Worm (Caenorhabditis elegans) whole organism, young adult: Measurements from ENCODE around the gene srlf-30.

ENCODE experiments used
- T26A5.8 ChIP-seq: sonication (generic microtip); optimal IDR thresholded peaks from 2 replicates; lab custom pipeline; 2016; ENCODE audit warnings: missing genetic modification characterization, missing compliant biosample characterization
- ama-1 ChIP-seq, 3 experiments: fragments of 150-350 bp in 1 of 3; sonication (generic microtip) in 2 of 3; optimal IDR thresholded peaks; 2 replicates each; lab custom pipeline; 2014 to 2018; ENCODE audit warnings: missing biosample characterization in 2 of 3, missing genetic modification characterization in 2 of 3, missing genetic modification reagents in 2 of 3
- bed-2 ChIP-seq: fragments of 200-800 bp; sonication (Bioruptor generic); IDR thresholded peaks from 2 replicates; pipeline ENCODE4 v1.3.6; 2022; ENCODE audit warnings: missing genetic modification reagents, missing genetic modification characterization, missing compliant biosample characterization
- madf-10 ChIP-seq: sonication (generic microtip); optimal IDR thresholded peaks from 2 replicates; lab custom pipeline; 2016; ENCODE audit warnings: mild to moderate bottlenecking, missing genetic modification characterization, missing compliant biosample characterization
- nhr-120 ChIP-seq: fragments of 200-800 bp; sonication (Bioruptor generic); IDR thresholded peaks from 2 replicates; pipeline ENCODE4 v1.3.6; 2022; ENCODE audit warnings: missing genetic modification characterization, missing compliant biosample characterization
- nhr-179 ChIP-seq: sonication (generic microtip); optimal IDR thresholded peaks from 2 replicates; lab custom pipeline; 2016; ENCODE audit warnings: mild to moderate bottlenecking, missing genetic modification characterization, missing compliant biosample characterization
- nhr-90 ChIP-seq: sonication (generic microtip); optimal IDR thresholded peaks from 2 replicates; lab custom pipeline; 2016; ENCODE audit warnings: missing genotype, mild to moderate bottlenecking, missing genetic modification characterization, missing compliant biosample characterization
- pha-4 ChIP-seq: fragments of 150-350 bp; sonication (generic microtip); optimal IDR thresholded peaks from 2 replicates; lab custom pipeline; 2014; ENCODE audit warnings: missing biosample characterization, missing genetic modification reagents, missing genetic modification characterization
- sdz-38 ChIP-seq: sonication (generic microtip); optimal IDR thresholded peaks from 2 replicates; lab custom pipeline; 2016; ENCODE audit warnings: missing genotype, missing genetic modification characterization, missing compliant biosample characterization
- ztf-25 ChIP-seq: fragments of 200-800 bp; sonication (Bioruptor generic); IDR thresholded peaks from 2 replicates; pipeline ENCODE4 v1.3.6; 2022; ENCODE audit warnings: missing genetic modification reagents, missing genetic modification characterization, missing compliant biosample characterization

DNA sequence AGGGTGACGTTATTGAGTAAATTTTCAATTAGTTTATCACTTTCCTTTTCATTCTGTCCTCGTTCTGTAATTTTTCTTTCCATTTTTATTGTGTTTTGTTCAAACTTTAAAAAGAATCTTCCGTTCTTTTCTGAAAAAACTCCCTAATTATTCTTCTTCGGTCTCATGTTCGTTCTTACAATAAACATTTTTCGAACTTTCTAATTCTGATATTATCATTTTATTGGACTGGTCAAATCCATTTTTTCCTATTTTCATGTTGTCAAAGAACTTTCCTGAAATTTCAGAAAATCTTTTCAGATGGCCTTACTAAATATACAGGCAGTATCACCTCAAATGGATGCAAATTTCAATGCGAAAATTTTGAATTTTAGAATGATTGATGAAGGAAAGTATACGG lies 36.2 kb upstream of the srlf-30 start, which contains the start of gene nish-1:
- TF ChIP-seq T26A5.8 (tag; lab: Kevin White, UChicago) (no peak), nhr-179 (tag; lab: Kevin White, UChicago) (no peak), ama-1 (optimal IDR thresholded peaks at IDR 0.05; lab: Kevin White, UChicago) (no peak), ama-1 (GFP tag; optimal IDR thresholded peaks at IDR 0.05; lab: Kevin White, UChicago) (no peak), madf-10 (no peak), nhr-90 (tag; lab: Kevin White, UChicago) (no peak), ztf-25 (GFP tag; lab: Robert Waterston, UW) (no peak), pha-4 (no peak), bed-2 (no peak), sdz-38 (tag; lab: Kevin White, UChicago) (no peak), nhr-120 (GFP tag; lab: Robert Waterston, UW) (no peak)
